Worm (Caenorhabditis elegans): ENCODE results near the gene cdk-11.2.
A peak's percentile ranks its signal among the peaks of the same experiment; 100 is the strongest.

Gene cdk-11.2

DNA sequence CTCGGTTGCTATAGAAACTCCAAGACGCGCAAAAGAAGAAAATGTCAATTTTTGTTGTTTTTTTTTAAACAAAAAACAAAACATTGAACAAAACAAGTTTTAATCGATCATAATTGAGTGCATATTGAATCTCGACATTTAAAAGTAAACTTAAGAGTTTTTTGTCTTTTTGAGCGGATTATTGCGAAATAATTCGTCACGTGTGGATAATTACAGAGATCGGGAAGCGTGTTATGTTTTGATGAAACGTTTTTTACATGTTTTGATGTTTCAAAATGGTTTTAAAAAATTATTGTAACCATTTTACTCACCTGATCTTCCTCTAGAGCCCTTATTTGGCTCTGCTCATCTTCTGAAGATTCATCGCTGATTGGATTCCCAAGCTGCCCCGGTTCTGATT lies 33.6 kb downstream of the cdk-11.2 start:
- TF ChIP-seq lin-38 (GFP tag; IDR thresholded peaks at IDR 0.05) (no peak), pqm-1 (tag; optimal IDR thresholded peaks at IDR 0.05) (no peak), nhr-28 (tag; optimal IDR thresholded peaks at IDR 0.05) (no peak), spr-3 (GFP tag; optimal IDR thresholded peaks at IDR 0.05) (no peak)

DNA sequence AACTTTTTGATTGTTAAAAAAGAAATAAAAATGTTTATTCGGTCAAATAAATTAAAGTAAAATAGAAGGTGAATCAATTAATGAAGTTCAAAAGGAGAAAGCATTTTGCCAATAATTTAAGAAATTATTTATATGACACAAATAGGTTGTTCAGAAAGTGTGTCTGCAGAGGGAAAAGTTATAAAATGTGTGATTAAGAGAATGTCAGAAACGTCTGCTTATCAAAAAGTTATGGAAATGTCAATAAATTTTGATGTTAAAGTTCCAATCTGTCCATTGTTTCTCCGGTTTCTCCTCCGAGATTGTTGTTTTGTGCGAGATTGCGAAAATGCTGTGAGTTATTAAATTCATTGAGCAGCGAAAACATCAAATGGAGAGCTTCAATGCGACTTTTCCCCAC lies 39.9 kb downstream of the cdk-11.2 start, which contains the start of gene rme-4:
Gene rme-4, minus strand, starts transcription at position 168 of the 400 bp plus-strand sequence.
- TF ChIP-seq lsy-2 (tag; optimal IDR thresholded peaks at IDR 0.05), result no peak
- TF ChIP-seq lin-13 (GFP tag; optimal IDR thresholded peaks at IDR 0.05), result no peak
- no peak for TF ChIP-seq nhr-10 (tag; optimal IDR thresholded peaks at IDR 0.05)
- no peak for TF ChIP-seq ztf-7 (tag; optimal IDR thresholded peaks at IDR 0.05)
- TF ChIP-seq fkh-10 (GFP tag; optimal IDR thresholded peaks at IDR 0.05), result no peak
- no peak for TF ChIP-seq nhr-102 (tag; optimal IDR thresholded peaks at IDR 0.05)
- no peak for TF ChIP-seq mdt-29 (GFP tag; IDR thresholded peaks at IDR 0.05)
- no peak for TF ChIP-seq zag-1 (tag; optimal IDR thresholded peaks at IDR 0.05)
- TF ChIP-seq pha-4 (GFP tag; IDR thresholded peaks at IDR 0.05), result no peak
- no peak for TF ChIP-seq pha-4 (tag; optimal IDR thresholded peaks at IDR 0.05)
- no peak for TF ChIP-seq aha-1 (tag)
- TF ChIP-seq dpl-1 (GFP tag; optimal IDR thresholded peaks at IDR 0.05), result no peak
- TF ChIP-seq F26F4.8 (GFP tag; conservative IDR thresholded peaks at IDR 0.05), result no peak
- no peak for TF ChIP-seq mxl-2 (GFP tag; conservative IDR thresholded peaks at IDR 0.05)
- TF ChIP-seq F44E2.7 (GFP tag; IDR thresholded peaks at IDR 0.05), result no peak
- no peak for TF ChIP-seq dmd-8 (GFP tag; IDR thresholded peaks at IDR 0.05)
- no peak for TF ChIP-seq F10B5.3 (tag; optimal IDR thresholded peaks at IDR 0.05)
- no peak for TF ChIP-seq mdl-1 (tag; optimal IDR thresholded peaks at IDR 0.05)
- no peak for TF ChIP-seq ces-1 (GFP tag; optimal IDR thresholded peaks at IDR 0.05)
- peak; percentile 54; the same call in 1 of the 2 replicates for TF ChIP-seq ceh-20 (GFP tag; IDR thresholded peaks at IDR 0.05)
- TF ChIP-seq fos-1 (tag; optimal IDR thresholded peaks at IDR 0.05), result no peak
- peak; percentile 55 for TF ChIP-seq pqm-1 (tag; optimal IDR thresholded peaks at IDR 0.05)
- TF ChIP-seq snpc-4 (tag; optimal IDR thresholded peaks at IDR 0.05), result no peak
- no peak for TF ChIP-seq Y105C5A.15 (GFP tag; IDR thresholded peaks at IDR 0.05)
- TF ChIP-seq daf-19 (GFP tag; conservative IDR thresholded peaks at IDR 0.05), result no peak
- TF ChIP-seq vab-7 (GFP tag; IDR thresholded peaks at IDR 0.05), result no peak
- TF ChIP-seq duxl-1 (tag; optimal IDR thresholded peaks at IDR 0.05; ENCODE audit: poor library complexity), result no peak
- no peak for TF ChIP-seq nhr-25 (tag; optimal IDR thresholded peaks at IDR 0.05; ENCODE audit: borderline replicate concordance, insufficient read depth)
- no peak for TF ChIP-seq zfp-2 (tag; optimal IDR thresholded peaks at IDR 0.05)
- no peak for TF ChIP-seq spr-3 (GFP tag; optimal IDR thresholded peaks at IDR 0.05)
- TF ChIP-seq lir-3 (tag; optimal IDR thresholded peaks at IDR 0.05), result no peak
- TF ChIP-seq ZK546.5 (tag; optimal IDR thresholded peaks at IDR 0.05), result no peak
- TF ChIP-seq mep-1 (tag; optimal IDR thresholded peaks at IDR 0.05), result no peak
- no peak for TF ChIP-seq daf-8 (GFP tag; IDR thresholded peaks at IDR 0.05)
- no peak for TF ChIP-seq egl-27 (tag; optimal IDR thresholded peaks at IDR 0.05)
- no peak for TF ChIP-seq ama-1 (optimal IDR thresholded peaks at IDR 0.05)
- no peak for TF ChIP-seq lim-7 (GFP tag; IDR thresholded peaks at IDR 0.05)
- no peak for TF ChIP-seq R02D3.7 (tag; optimal IDR thresholded peaks at IDR 0.05)
- TF ChIP-seq rbr-2 (tag; optimal IDR thresholded peaks at IDR 0.05), result no peak
- peak; percentile 62; the same call in 1 of the 2 replicates for TF ChIP-seq dmd-6 (GFP tag; IDR thresholded peaks at IDR 0.05)
- no peak for TF ChIP-seq nhr-76 (tag; optimal IDR thresholded peaks at IDR 0.05)
- TF ChIP-seq egl-43 (GFP tag; IDR thresholded peaks at IDR 0.05), result no peak
- no peak for TF ChIP-seq madf-9 (GFP tag; conservative IDR thresholded peaks at IDR 0.05)
- no peak for TF ChIP-seq daf-16 (GFP tag; optimal IDR thresholded peaks at IDR 0.05)
- peak; percentile 65 for TF ChIP-seq daf-16 (tag; optimal IDR thresholded peaks at IDR 0.05)
- TF ChIP-seq unc-130 (GFP tag; optimal IDR thresholded peaks at IDR 0.05), result no peak
- TF ChIP-seq saeg-2 (GFP tag; IDR thresholded peaks at IDR 0.05), result no peak
- TF ChIP-seq unc-62 (GFP tag; optimal IDR thresholded peaks at IDR 0.05 in 1 of 2), result peak in 1 of 2 experiments; percentile 22
- TF ChIP-seq unc-62 (tag; optimal IDR thresholded peaks at IDR 0.05), result no peak
- TF ChIP-seq Y75B8A.6 (GFP tag; IDR thresholded peaks at IDR 0.05), result no peak

Measured in whole organism, L4 larva.